Fruit fly (Drosophila melanogaster) ovary, adult (tissue): ENCODE results near the gene CG10301.

Experiments
- CG17801 ChIP-seq: fragments of 200-800 bp; optimal IDR thresholded peaks from 2 replicates; lab custom pipeline; 2019; ENCODE audit warnings: missing biosample characterization, mild to moderate bottlenecking, missing genetic modification characterization, moderate library complexity; ENCODE audit not compliant: partially characterized antibody

Gene CG10301

dm6 chr3R:23709508-23710208 is at the start of gene CG10301:
Gene CG10301, plus strand, starts transcription at chr3R:23710158.
- TF ChIP-seq CG17801 (GFP tag; lab: Kevin White, UChicago) = no peak

- TF ChIP-seq CG17801 (GFP tag; lab: Kevin White, UChicago) = no peak
Measured at dm6 chr3R:23662782-23663181, 47.2 kb upstream of the CG10301 start.

dm6 chr3R:23664437-23664836 is 45.5 kb upstream of the CG10301 start:
- no peak for TF ChIP-seq CG17801 (GFP tag; lab: Kevin White, UChicago)

dm6 chr3R:23666672-23667211 is 43.2 kb upstream of the CG10301 start:
- TF ChIP-seq CG17801 (GFP tag; lab: Kevin White, UChicago) = no peak

dm6 chr3R:23667451-23667850 is 42.5 kb upstream of the CG10301 start:
- TF ChIP-seq CG17801 (GFP tag; lab: Kevin White, UChicago) = no peak

- TF ChIP-seq CG17801 (GFP tag; lab: Kevin White, UChicago) = no peak
Measured at dm6 chr3R:23668583-23668982, 41.4 kb upstream of the CG10301 start.

dm6 chr3R:23669401-23670216 is 40.3 kb upstream of the CG10301 start, which contains the start of gene CG31145:
Gene CG31145, minus strand, starts transcription at chr3R:23669659.
- TF ChIP-seq CG17801 (GFP tag; lab: Kevin White, UChicago) = peak; percentile 98

dm6 chr3R:23673084-23673483 is 36.9 kb upstream of the CG10301 start:
- no peak for TF ChIP-seq CG17801 (GFP tag; lab: Kevin White, UChicago)

- no peak for TF ChIP-seq CG17801 (GFP tag; lab: Kevin White, UChicago)
Measured at dm6 chr3R:23674369-23674768, 35.6 kb upstream of the CG10301 start.

dm6 chr3R:23675646-23676045 is 34.3 kb upstream of the CG10301 start:
- no peak for TF ChIP-seq CG17801 (GFP tag; lab: Kevin White, UChicago)

- TF ChIP-seq CG17801 (GFP tag; lab: Kevin White, UChicago) = no peak
Measured at dm6 chr3R:23677058-23677457, 32.9 kb upstream of the CG10301 start, which contains the start of gene GILT3. Gene GILT3, plus strand, starts transcription at chr3R:23677358.

dm6 chr3R:23678349-23679193 is 31.4 kb upstream of the CG10301 start, which contains the start of gene GILT2:
Gene GILT2, plus strand, starts transcription at chr3R:23678895.
- peak; percentile 97 for TF ChIP-seq CG17801 (GFP tag; lab: Kevin White, UChicago)

dm6 chr3R:23679911-23680336 is 30.0 kb upstream of the CG10301 start, which contains the start of gene eIF3d1:
Gene eIF3d1, plus strand, starts transcription at chr3R:23680039.
- peak; percentile 0 for TF ChIP-seq CG17801 (GFP tag; lab: Kevin White, UChicago)

- no peak for TF ChIP-seq CG17801 (GFP tag; lab: Kevin White, UChicago)
Measured at dm6 chr3R:23682203-23682602, 27.8 kb upstream of the CG10301 start, which contains the start of gene CG16710. Gene CG16710, plus strand, starts transcription at chr3R:23682503.
